Fruit fly (Drosophila melanogaster): ENCODE measurements around the gene CG31933.

CG31933 gene

DNA sequence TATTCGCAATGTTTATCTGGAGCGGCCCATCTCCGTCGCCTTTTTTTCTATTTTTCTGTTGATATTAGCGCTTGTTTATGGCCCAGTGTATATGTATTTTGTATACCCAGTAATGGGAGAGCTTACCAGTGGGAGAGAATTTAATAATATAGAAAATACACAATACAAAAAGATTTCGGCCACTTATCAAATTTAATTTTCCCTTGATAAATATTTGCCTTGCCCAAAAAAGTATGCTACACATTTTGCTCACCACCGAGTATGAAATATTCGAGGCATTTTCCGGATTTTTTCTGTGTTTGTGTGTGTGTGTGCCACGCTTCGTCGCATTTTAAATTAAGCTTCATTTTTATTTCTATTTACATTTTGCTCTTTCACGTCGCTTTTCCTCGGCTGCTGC, 15.9 kb upstream of the CG31933 start:
- TF ChIP-seq CG16863 (GFP tag; optimal IDR thresholded peaks at IDR 0.05) (no peak), CG11695 (GFP tag; IDR thresholded peaks at IDR 0.05) (no peak), CG9609 (GFP tag; optimal IDR thresholded peaks at IDR 0.05) (no peak), h (optimal IDR thresholded peaks at IDR 0.05) (no peak), Xrp1 (GFP tag; IDR thresholded peaks at IDR 0.05) (no peak), Dek (tag; optimal IDR thresholded peaks at IDR 0.05) (no peak), CG2120 (GFP tag; optimal IDR thresholded peaks at IDR 0.05) (peak; percentile 21), D19B (GFP tag; optimal IDR thresholded peaks at IDR 0.05) (peak; percentile 32), stwl (tag; optimal IDR thresholded peaks at IDR 0.05) (no peak), Lim3 (GFP tag; IDR thresholded peaks at IDR 0.05) (no peak), CG10147 (GFP tag; optimal IDR thresholded peaks at IDR 0.05) (no peak), CG2202 (tag; optimal IDR thresholded peaks at IDR 0.05) (no peak), Antp (GFP tag; optimal IDR thresholded peaks at IDR 0.05) (no peak), CG12219 (GFP tag; optimal IDR thresholded peaks at IDR 0.05) (no peak), CG18262 (tag; optimal IDR thresholded peaks at IDR 0.05) (no peak), ara (GFP tag; IDR thresholded peaks at IDR 0.05) (no peak), Ptx1 (GFP tag; IDR thresholded peaks at IDR 0.05) (0 out of 2 replicates have a peak, but pooled peaks have one; percentile 10), sim (GFP tag; IDR thresholded peaks at IDR 0.05) (no peak), CG43689 (GFP tag; IDR thresholded peaks at IDR 0.05) (no peak), BEAF-32 (GFP tag; optimal IDR thresholded peaks at IDR 0.05) (no peak), dysf (GFP tag; IDR thresholded peaks at IDR 0.05) (0 out of 3 replicates have a peak, but pooled peaks have one; percentile 21), ERR (GFP tag; optimal IDR thresholded peaks at IDR 0.05) (no peak), Sox102F (GFP tag; optimal IDR thresholded peaks at IDR 0.05) (peak; percentile 22), CG12769 (tag; optimal IDR thresholded peaks at IDR 0.05) (no peak), CG2129 (GFP tag; IDR thresholded peaks at IDR 0.05; ENCODE audit: partially characterized antibody) (no peak), ewg (GFP tag; optimal IDR thresholded peaks at IDR 0.05) (no peak), jigr1 (GFP tag; IDR thresholded peaks at IDR 0.05) (no peak), CG17186 (GFP tag; optimal IDR thresholded peaks at IDR 0.05) (no peak), br (optimal IDR thresholded peaks at IDR 0.05) (no peak), CG4404 (GFP tag; IDR thresholded peaks at IDR 0.05) (no peak), dpn (GFP tag; optimal IDR thresholded peaks at IDR 0.05) (no peak), Hr51 (GFP tag; optimal IDR thresholded peaks at IDR 0.05) (peak in 1 of 2 experiments; percentile 9), gsb-n (tag; optimal IDR thresholded peaks at IDR 0.05) (no peak), CG7839 (tag; optimal IDR thresholded peaks at IDR 0.05) (peak; percentile 3), slbo (GFP tag; IDR thresholded peaks at IDR 0.05) (peak; percentile 51), sens (GFP tag) (no peak), tin (GFP tag; optimal IDR thresholded peaks at IDR 0.05) (no peak), CG3726 (GFP tag; IDR thresholded peaks at IDR 0.05) (no peak), Neu2 (GFP tag; optimal IDR thresholded peaks at IDR 0.05; ENCODE audit: borderline replicate concordance) (no peak), CG13287 (GFP tag; IDR thresholded peaks at IDR 0.05; ENCODE audit: partially characterized antibody) (no peak), dmrt99B (tag; optimal IDR thresholded peaks at IDR 0.05) (peak; percentile 0), hkb (optimal IDR thresholded peaks at IDR 0.05) (no peak), hkb (GFP tag; IDR thresholded peaks at IDR 0.05) (0 out of 2 replicates have a peak, but pooled peaks have one; percentile 12), psq (GFP tag; optimal IDR thresholded peaks at IDR 0.05) (no peak), CG11696 (GFP tag; IDR thresholded peaks at IDR 0.05) (no peak), pum (GFP tag; optimal IDR thresholded peaks at IDR 0.05) (no peak), HmgD (GFP tag; optimal IDR thresholded peaks at IDR 0.05) (no peak), CG13624 (GFP tag; optimal IDR thresholded peaks at IDR 0.05) (no peak), CG7745 (tag; optimal IDR thresholded peaks at IDR 0.05) (no peak), Dbx (GFP tag; IDR thresholded peaks at IDR 0.05) (no peak), Mrtf (GFP tag; IDR thresholded peaks at IDR 0.05) (no peak), CG8944 (GFP tag; optimal IDR thresholded peaks at IDR 0.05) (no peak), ind (GFP tag; optimal IDR thresholded peaks at IDR 0.05) (no peak)
